Worm (Caenorhabditis elegans): ENCODE data around the gene mbr-1.

mbr-1 gene

ce11 chrX:10689729-10690128 lies 32.1 kb downstream of the mbr-1 start (continued):
- TF ChIP-seq ceh-20 (GFP tag; IDR thresholded peaks at IDR 0.05), result no peak
- TF ChIP-seq zip-11 (GFP tag; IDR thresholded peaks at IDR 0.05), result no peak
- TF ChIP-seq Y5F2A.4 (GFP tag; optimal IDR thresholded peaks at IDR 0.05), result no peak
- peak; percentile 3 for TF ChIP-seq cey-2 (tag; optimal IDR thresholded peaks at IDR 0.05; ENCODE audit: borderline replicate concordance, insufficient read depth)
- no peak for TF ChIP-seq attf-4 (tag; optimal IDR thresholded peaks at IDR 0.05)
- TF ChIP-seq php-3 (GFP tag; IDR thresholded peaks at IDR 0.05), result no peak
- peak in 1 of 2 experiments; percentile 31 for TF ChIP-seq lsy-2 (tag; optimal IDR thresholded peaks at IDR 0.05)
- no peak for TF ChIP-seq egl-43 (GFP tag; IDR thresholded peaks at IDR 0.05)
- TF ChIP-seq Y105C5A.15 (GFP tag; IDR thresholded peaks at IDR 0.05), result no peak
- peak; percentile 6 for TF ChIP-seq nhr-48 (tag; optimal IDR thresholded peaks at IDR 0.05)
- no peak for TF ChIP-seq lir-3 (tag; optimal IDR thresholded peaks at IDR 0.05)
- TF ChIP-seq nhr-41 (GFP tag; IDR thresholded peaks at IDR 0.05), result no peak
- no peak for TF ChIP-seq F37D6.2 (tag; optimal IDR thresholded peaks at IDR 0.05)
- TF ChIP-seq ceh-82 (tag; optimal IDR thresholded peaks at IDR 0.05), result no peak
- TF ChIP-seq spr-1 (tag; optimal IDR thresholded peaks at IDR 0.05), result no peak
- no peak for TF ChIP-seq pqm-1 (tag; optimal IDR thresholded peaks at IDR 0.05)
- TF ChIP-seq saeg-2 (GFP tag; IDR thresholded peaks at IDR 0.05), result no peak
- TF ChIP-seq snpc-1.2 (GFP tag; IDR thresholded peaks at IDR 0.05), result no peak
- no peak for TF ChIP-seq nhr-102 (tag; optimal IDR thresholded peaks at IDR 0.05)
- no peak for TF ChIP-seq ama-1 (optimal IDR thresholded peaks at IDR 0.05)
- no peak for TF ChIP-seq R02D3.7 (tag; optimal IDR thresholded peaks at IDR 0.05)
- TF ChIP-seq F44E2.7 (GFP tag; IDR thresholded peaks at IDR 0.05), result no peak
- TF ChIP-seq nhr-42 (GFP tag; IDR thresholded peaks at IDR 0.05), result no peak
- no peak for TF ChIP-seq tag-97 (GFP tag; IDR thresholded peaks at IDR 0.05)
- TF ChIP-seq aha-1 (tag), result peak; percentile 34
- no peak for TF ChIP-seq lin-1 (GFP tag; IDR thresholded peaks at IDR 0.05)
- no peak for TF ChIP-seq pha-4 (GFP tag; IDR thresholded peaks at IDR 0.05)
- TF ChIP-seq pha-4 (tag; optimal IDR thresholded peaks at IDR 0.05), result no peak
- TF ChIP-seq madf-5 (GFP tag; IDR thresholded peaks at IDR 0.05), result no peak
- peak; percentile 61 for TF ChIP-seq hlh-11 (tag; optimal IDR thresholded peaks at IDR 0.05)
- no peak for TF ChIP-seq Y75B8A.6 (GFP tag; IDR thresholded peaks at IDR 0.05)
- no peak for TF ChIP-seq fkh-10 (GFP tag; optimal IDR thresholded peaks at IDR 0.05)
- TF ChIP-seq hlh-30 (tag; optimal IDR thresholded peaks at IDR 0.05; ENCODE audit: insufficient read depth), result peak; percentile 56
- TF ChIP-seq dve-1 (tag; optimal IDR thresholded peaks at IDR 0.05; ENCODE audit: insufficient read depth), result peak; percentile 59
- no peak for TF ChIP-seq nhr-111 (GFP tag; optimal IDR thresholded peaks at IDR 0.05)
- no peak for TF ChIP-seq T20F7.1 (GFP tag; optimal IDR thresholded peaks at IDR 0.05)
- no peak for TF ChIP-seq sdz-12 (GFP tag; optimal IDR thresholded peaks at IDR 0.05)
- no peak for TF ChIP-seq ceh-32 (tag; optimal IDR thresholded peaks at IDR 0.05; ENCODE audit: poor library complexity)
- no peak for TF ChIP-seq unc-62 (GFP tag; optimal IDR thresholded peaks at IDR 0.05 in 1 of 2)
- no peak for TF ChIP-seq unc-62 (tag; optimal IDR thresholded peaks at IDR 0.05)
- no peak for TF ChIP-seq nhr-237 (tag; optimal IDR thresholded peaks at IDR 0.05)
- no peak for TF ChIP-seq zip-2 (tag; optimal IDR thresholded peaks at IDR 0.05)
- peak; percentile 47; the same call in 1 of the 2 replicates for TF ChIP-seq dmd-6 (GFP tag; IDR thresholded peaks at IDR 0.05)
- no peak for TF ChIP-seq aly-2 (tag; optimal IDR thresholded peaks at IDR 0.05)
- no peak for TF ChIP-seq nhr-25 (tag; optimal IDR thresholded peaks at IDR 0.05; ENCODE audit: borderline replicate concordance, insufficient read depth)
- TF ChIP-seq ces-1 (GFP tag; optimal IDR thresholded peaks at IDR 0.05), result no peak
- TF ChIP-seq spr-3 (GFP tag; optimal IDR thresholded peaks at IDR 0.05), result no peak
- no peak for TF ChIP-seq lin-29 (GFP tag; IDR thresholded peaks at IDR 0.05)
- TF ChIP-seq hmg-1.1 (GFP tag; IDR thresholded peaks at IDR 0.05), result no peak
- TF ChIP-seq lim-7 (GFP tag; IDR thresholded peaks at IDR 0.05), result no peak
- TF ChIP-seq Y48G9A.11 (GFP tag; IDR thresholded peaks at IDR 0.05), result no peak
- TF ChIP-seq madf-9 (GFP tag; conservative IDR thresholded peaks at IDR 0.05), result no peak

Measured in whole organism, L4 larva.